Worm (Caenorhabditis elegans): ENCODE measurements around the gene F19B10.1.

DNA sequence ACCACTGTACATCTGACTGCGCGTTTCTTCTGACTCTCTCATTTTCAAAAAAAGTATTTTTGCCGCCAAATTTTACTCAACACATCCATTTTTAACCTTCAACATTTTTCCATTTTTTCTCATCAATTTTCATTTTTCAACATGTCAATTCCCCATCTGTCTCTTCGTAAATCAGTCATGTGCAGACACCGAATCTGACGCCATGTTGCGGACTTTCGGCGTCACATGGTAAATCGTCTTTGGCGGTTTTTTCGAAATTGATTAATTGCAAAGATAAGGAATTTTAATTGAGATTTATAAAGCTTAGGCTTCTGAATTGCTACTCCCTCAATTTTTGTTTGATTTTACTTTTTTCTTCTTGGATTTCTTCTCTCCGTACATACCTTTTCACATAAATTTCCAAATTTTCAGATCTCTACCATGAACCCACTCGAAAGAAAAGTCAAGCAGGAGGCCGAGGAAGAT lies at the start of gene F19B10.1:
- TF ChIP-seq fos-1 (tag; optimal IDR thresholded peaks at IDR 0.05) (no peak), nhr-43 (tag; optimal IDR thresholded peaks at IDR 0.05; ENCODE audit: poor library complexity, severe bottlenecking) (peak; percentile 50), nhr-28 (tag; optimal IDR thresholded peaks at IDR 0.05) (no peak), zag-1 (tag; optimal IDR thresholded peaks at IDR 0.05) (no peak), snpc-4 (tag; optimal IDR thresholded peaks at IDR 0.05) (peak; percentile 62), elt-1 (tag; optimal IDR thresholded peaks at IDR 0.05) (peak; percentile 44), unc-39 (tag; optimal IDR thresholded peaks at IDR 0.05) (no peak)

All from whole organism, L3 larva.